Fruit fly (Drosophila melanogaster): ENCODE data around the gene CG10631.

The CG10631 gene

dm6 chr2L:19791321-19792281, 34.9 kb upstream of the CG10631 start, which contains the start of the genes CdGAPr and CG10466 (continued):
- no peak for TF ChIP-seq HHEX (GFP tag; optimal IDR thresholded peaks at IDR 0.05)
- TF ChIP-seq CG11247 (GFP tag; IDR thresholded peaks at IDR 0.05): no peak
- TF ChIP-seq CG4730 (GFP tag; IDR thresholded peaks at IDR 0.05): no peak
- TF ChIP-seq PHDP (tag; optimal IDR thresholded peaks at IDR 0.05): peak; percentile 20
- no peak for TF ChIP-seq Myb (GFP tag; optimal IDR thresholded peaks at IDR 0.05)
- peak; percentile 23 for TF ChIP-seq CG15601 (tag; optimal IDR thresholded peaks at IDR 0.05)
- TF ChIP-seq Opbp (GFP tag; IDR thresholded peaks at IDR 0.05; ENCODE audit: partially characterized antibody): no peak; the same call in 2 of the 3 replicates
- TF ChIP-seq CG16779 (GFP tag; IDR thresholded peaks at IDR 0.05): no peak
- TF ChIP-seq CG6175 (GFP tag; IDR thresholded peaks at IDR 0.05): 0 out of 3 replicates have a peak, but pooled peaks have one; percentile 11
- no peak for TF ChIP-seq twi (tag; optimal IDR thresholded peaks at IDR 0.05)
- peak; percentile 38 for TF ChIP-seq Dp (GFP tag; optimal IDR thresholded peaks at IDR 0.05)
- TF ChIP-seq CG7963 (GFP tag; IDR thresholded peaks at IDR 0.05; ENCODE audit: partially characterized antibody): 0 out of 3 replicates have a peak, but pooled peaks have one; percentile 39
- TF ChIP-seq inv (GFP tag; IDR thresholded peaks at IDR 0.05; ENCODE audit: partially characterized antibody): no peak
- no peak for TF ChIP-seq gsb (GFP tag; IDR thresholded peaks at IDR 0.05)
- no peak for TF ChIP-seq crc (GFP tag; optimal IDR thresholded peaks at IDR 0.05)
- TF ChIP-seq H2.0 (GFP tag; IDR thresholded peaks at IDR 0.05): no peak
- no peak for TF ChIP-seq mld (GFP tag; IDR thresholded peaks at IDR 0.05; ENCODE audit: partially characterized antibody)
- no peak for TF ChIP-seq HLH54F (GFP tag; optimal IDR thresholded peaks at IDR 0.05)
- no peak for TF ChIP-seq CG14965 (GFP tag; optimal IDR thresholded peaks at IDR 0.05; ENCODE audit: borderline replicate concordance)
- TF ChIP-seq CG17186 (GFP tag; optimal IDR thresholded peaks at IDR 0.05): peak; percentile 24
- TF ChIP-seq nau (GFP tag; optimal IDR thresholded peaks at IDR 0.05): no peak
- no peak for TF ChIP-seq Lpt (GFP tag; optimal IDR thresholded peaks at IDR 0.05)
- no peak for TF ChIP-seq CG9609 (GFP tag; optimal IDR thresholded peaks at IDR 0.05)
- no peak for TF ChIP-seq CG15696 (tag; optimal IDR thresholded peaks at IDR 0.05)
- TF ChIP-seq CG9876 (GFP tag; optimal IDR thresholded peaks at IDR 0.05): no peak
- TF ChIP-seq D19B (GFP tag; optimal IDR thresholded peaks at IDR 0.05): no peak
- no peak for TF ChIP-seq CG17802 (tag; optimal IDR thresholded peaks at IDR 0.05)
- TF ChIP-seq corto (GFP tag; optimal IDR thresholded peaks at IDR 0.05): no peak
- TF ChIP-seq Xbp1 (GFP tag; optimal IDR thresholded peaks at IDR 0.05): no peak
- TF ChIP-seq onecut (GFP tag; IDR thresholded peaks at IDR 0.05): no peak
- TF ChIP-seq her (GFP tag; optimal IDR thresholded peaks at IDR 0.05): no peak
- no peak for TF ChIP-seq CG7839 (tag; optimal IDR thresholded peaks at IDR 0.05)
- no peak for TF ChIP-seq Hr78 (GFP tag; optimal IDR thresholded peaks at IDR 0.05)
- no peak for TF ChIP-seq Fer1 (GFP tag; optimal IDR thresholded peaks at IDR 0.05)
- TF ChIP-seq insv (GFP tag; optimal IDR thresholded peaks at IDR 0.05): peak in 1 of 2 experiments; percentile 9
- no peak for TF ChIP-seq sc (optimal IDR thresholded peaks at IDR 0.05)
- no peak for TF ChIP-seq sc (GFP tag; optimal IDR thresholded peaks at IDR 0.05)
- TF ChIP-seq CG4282 (GFP tag; optimal IDR thresholded peaks at IDR 0.05): no peak
- no peak for TF ChIP-seq CG9215 (GFP tag; IDR thresholded peaks at IDR 0.05)
- peak; percentile 71 for TF ChIP-seq CG14710 (tag; optimal IDR thresholded peaks at IDR 0.05)
- no peak for TF ChIP-seq CG2678 (tag; optimal IDR thresholded peaks at IDR 0.05)
- TF ChIP-seq Oaz (GFP tag; IDR thresholded peaks at IDR 0.05): no peak
- no peak for TF ChIP-seq fru (optimal IDR thresholded peaks at IDR 0.05)
- TF ChIP-seq Antp (GFP tag; optimal IDR thresholded peaks at IDR 0.05): no peak
- no peak for TF ChIP-seq pb (GFP tag; optimal IDR thresholded peaks at IDR 0.05)
- no peak for TF ChIP-seq CG6254 (GFP tag; optimal IDR thresholded peaks at IDR 0.05)
- TF ChIP-seq dan (GFP tag; IDR thresholded peaks at IDR 0.05): no peak
- TF ChIP-seq aop (GFP tag; IDR thresholded peaks at IDR 0.05): peak; percentile 18; the same call in 1 of the 2 replicates
- TF ChIP-seq bigmax (GFP tag; optimal IDR thresholded peaks at IDR 0.05): no peak
